Worm (Caenorhabditis elegans): Measurements from ENCODE around the gene kin-9.

The kin-9 gene

DNA sequence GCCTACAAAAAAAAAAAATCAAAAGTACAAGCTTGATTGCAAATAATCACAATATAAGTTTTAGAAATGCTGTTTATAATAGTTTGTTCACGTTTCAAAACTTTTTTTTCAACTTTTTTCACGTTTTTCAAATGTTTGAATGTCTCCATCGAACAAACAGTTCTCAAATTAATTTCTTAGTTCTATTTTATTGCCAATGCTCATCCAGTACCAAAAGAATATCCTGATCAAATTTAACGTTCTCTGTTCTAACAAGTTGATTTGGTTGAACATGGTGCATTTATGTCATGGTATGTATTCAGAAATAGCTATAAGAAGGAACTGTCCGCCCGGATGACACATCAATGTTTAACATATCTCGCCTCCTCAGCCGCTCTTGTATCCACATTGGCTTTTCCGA is at the start of gene kin-9:
kin-9 (plus strand) TSS at position 301 of the 400 bp plus-strand sequence.
- TF ChIP-seq ztf-4 (tag; optimal IDR thresholded peaks at IDR 0.05): no peak
- no peak for TF ChIP-seq sma-3 (GFP tag; optimal IDR thresholded peaks at IDR 0.05)
- no peak for TF ChIP-seq egl-27 (tag; optimal IDR thresholded peaks at IDR 0.05)
- TF ChIP-seq R02D3.7 (tag; optimal IDR thresholded peaks at IDR 0.05): no peak
- no peak for TF ChIP-seq mab-5 (tag; optimal IDR thresholded peaks at IDR 0.05)
- no peak for TF ChIP-seq lin-13 (GFP tag; optimal IDR thresholded peaks at IDR 0.05)
- no peak for TF ChIP-seq sem-4 (tag; optimal IDR thresholded peaks at IDR 0.05)
- no peak for TF ChIP-seq ZK546.5 (tag; optimal IDR thresholded peaks at IDR 0.05)
- TF ChIP-seq sma-9 (GFP tag; optimal IDR thresholded peaks at IDR 0.05): no peak
- TF ChIP-seq sma-9 (tag; optimal IDR thresholded peaks at IDR 0.05): no peak
- no peak for TF ChIP-seq Y55F3AM.14 (GFP tag; optimal IDR thresholded peaks at IDR 0.05)

DNA sequence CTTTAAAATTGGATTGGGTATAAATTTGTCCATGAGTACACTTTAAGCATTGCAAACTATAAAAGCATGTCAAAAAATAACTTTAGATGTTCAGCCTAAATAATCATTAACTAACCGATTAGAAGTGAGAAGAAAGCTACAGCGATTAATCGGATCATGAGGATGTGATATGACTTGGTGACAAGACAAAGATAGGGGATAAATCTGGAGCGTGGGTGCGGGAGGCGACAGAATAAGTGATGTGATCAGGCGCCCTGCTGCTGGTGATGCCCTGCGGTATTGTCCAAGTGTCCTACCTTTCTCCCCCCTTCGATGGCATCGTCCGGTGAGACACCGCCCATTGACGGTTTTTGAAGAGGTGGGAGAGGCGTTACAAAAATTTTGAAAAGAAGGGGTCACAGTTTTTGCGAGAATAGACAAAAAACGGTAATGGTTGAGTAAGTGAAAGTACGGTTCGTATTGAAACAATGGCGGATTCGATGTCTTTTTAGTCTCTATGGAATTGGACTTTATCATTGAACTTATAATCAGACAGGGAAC is 47.7 kb upstream of the kin-9 start, which contains the start of gene F41D9.2:
F41D9.2 (minus strand) TSS at position 304 of the 540 bp plus-strand sequence.
- TF ChIP-seq nhr-12 (tag; optimal IDR thresholded peaks at IDR 0.05): no peak
- TF ChIP-seq blmp-1 (tag; optimal IDR thresholded peaks at IDR 0.05; ENCODE audit: insufficient read depth): peak; percentile 61

DNA sequence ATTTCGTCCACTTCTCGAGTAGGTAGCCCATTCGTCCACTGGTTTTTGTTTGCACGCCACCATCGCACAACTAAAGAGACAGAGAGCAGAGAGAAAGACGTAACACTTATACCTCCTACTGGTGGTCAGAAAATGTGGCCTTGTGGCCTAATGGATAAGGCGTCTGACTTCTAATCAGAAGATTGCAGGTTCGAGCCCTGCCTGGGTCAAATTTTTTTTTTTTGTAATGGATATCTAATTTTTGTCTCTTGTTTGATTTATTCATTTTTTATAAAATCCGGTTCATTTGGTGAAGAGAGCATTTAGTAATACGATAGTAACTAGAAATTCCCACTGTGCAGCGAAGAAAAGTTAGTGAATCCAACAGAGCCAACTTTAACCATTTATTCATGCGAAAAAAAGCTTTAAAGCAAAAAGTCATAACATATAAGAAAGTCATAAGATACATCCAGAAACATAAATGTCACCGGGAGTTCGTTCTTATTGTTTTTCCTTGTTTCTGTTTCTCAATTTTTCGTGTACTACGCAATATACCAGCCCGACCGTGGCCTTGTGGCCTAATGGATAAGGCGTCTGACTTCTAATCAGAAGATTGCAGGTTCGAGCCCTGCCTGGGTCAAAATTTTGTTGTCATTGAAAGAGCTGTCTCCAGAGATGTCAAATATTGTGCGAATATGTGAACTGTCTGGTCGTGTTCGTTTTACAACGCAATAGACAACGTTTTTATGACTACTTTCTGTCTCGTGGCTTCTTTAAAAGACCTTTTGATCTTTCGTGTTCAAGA is 46.2 kb upstream of the kin-9 start:
- TF ChIP-seq C34F6.9 (tag; optimal IDR thresholded peaks at IDR 0.05): peak; percentile 12
- TF ChIP-seq unc-62 (GFP tag; optimal IDR thresholded peaks at IDR 0.05): no peak
- TF ChIP-seq sma-9 (GFP tag; optimal IDR thresholded peaks at IDR 0.05): peak; percentile 53
- no peak for TF ChIP-seq sma-9 (tag; optimal IDR thresholded peaks at IDR 0.05)
- no peak for TF ChIP-seq ztf-4 (tag; optimal IDR thresholded peaks at IDR 0.05)
- peak; percentile 55 for TF ChIP-seq crh-2 (tag; optimal IDR thresholded peaks at IDR 0.05)
- TF ChIP-seq lsy-2 (tag; optimal IDR thresholded peaks at IDR 0.05): peak; percentile 15 to 52
- TF ChIP-seq Y55F3AM.14 (GFP tag; optimal IDR thresholded peaks at IDR 0.05): peak; percentile 4
- TF ChIP-seq skn-1 (tag; optimal IDR thresholded peaks at IDR 0.05): no peak
- no peak for TF ChIP-seq lin-39 (tag; optimal IDR thresholded peaks at IDR 0.05)
- TF ChIP-seq sma-3 (GFP tag; optimal IDR thresholded peaks at IDR 0.05): no peak
- TF ChIP-seq nhr-129 (tag; optimal IDR thresholded peaks at IDR 0.05): peak; percentile 69
- peak; percentile 48 for TF ChIP-seq nhr-21 (tag; optimal IDR thresholded peaks at IDR 0.05)
- TF ChIP-seq fos-1 (tag; optimal IDR thresholded peaks at IDR 0.05): peak; percentile 44
- TF ChIP-seq lin-13 (GFP tag; optimal IDR thresholded peaks at IDR 0.05): peak; percentile 36
- no peak for TF ChIP-seq elt-1 (tag; optimal IDR thresholded peaks at IDR 0.05)
- no peak for TF ChIP-seq unc-39 (tag; optimal IDR thresholded peaks at IDR 0.05)
- TF ChIP-seq F13H6.1 (tag; optimal IDR thresholded peaks at IDR 0.05): peak; percentile 10
- TF ChIP-seq egl-27 (tag; optimal IDR thresholded peaks at IDR 0.05): peak; percentile 42
- peak; percentile 20 for TF ChIP-seq unc-55 (GFP tag; optimal IDR thresholded peaks at IDR 0.05)
- no peak for TF ChIP-seq ztf-11 (tag; optimal IDR thresholded peaks at IDR 0.05)

DNA sequence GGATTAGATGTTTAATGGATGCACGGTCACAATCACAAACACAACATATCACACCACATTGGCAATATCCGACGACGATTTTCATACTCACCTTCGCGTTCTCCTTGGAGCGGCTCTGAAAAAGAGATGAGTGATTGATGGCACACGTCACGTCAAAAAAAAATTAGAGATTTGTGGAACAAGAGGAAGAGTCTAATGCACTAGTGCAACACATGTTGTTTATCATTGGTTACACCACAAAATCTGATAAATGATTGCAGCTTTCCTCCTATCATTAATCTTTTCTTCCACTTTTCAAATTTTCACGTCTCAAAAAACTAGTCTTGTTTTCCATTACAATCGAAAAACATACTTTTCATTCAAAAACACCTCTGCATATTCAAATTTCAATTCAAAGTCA is 42.0 kb upstream of the kin-9 start:
- no peak for TF ChIP-seq nhr-77 (tag; optimal IDR thresholded peaks at IDR 0.05)
- no peak for TF ChIP-seq gmeb-1 (tag; optimal IDR thresholded peaks at IDR 0.05)
- TF ChIP-seq unc-39 (tag; optimal IDR thresholded peaks at IDR 0.05): no peak
- no peak for TF ChIP-seq C34F6.9 (tag; optimal IDR thresholded peaks at IDR 0.05)
- no peak for TF ChIP-seq Y55F3AM.14 (GFP tag; optimal IDR thresholded peaks at IDR 0.05)
- no peak for TF ChIP-seq fos-1 (tag; optimal IDR thresholded peaks at IDR 0.05)
- TF ChIP-seq zag-1 (tag; optimal IDR thresholded peaks at IDR 0.05): no peak
- no peak for TF ChIP-seq elt-3 (tag; optimal IDR thresholded peaks at IDR 0.05)
- no peak for TF ChIP-seq sem-4 (tag; optimal IDR thresholded peaks at IDR 0.05)
- TF ChIP-seq nhr-237 (tag; optimal IDR thresholded peaks at IDR 0.05): no peak
- TF ChIP-seq lsy-2 (tag; optimal IDR thresholded peaks at IDR 0.05): no peak
- TF ChIP-seq aly-2 (tag; optimal IDR thresholded peaks at IDR 0.05): no peak
- TF ChIP-seq ceh-82 (tag; optimal IDR thresholded peaks at IDR 0.05): no peak
- no peak for TF ChIP-seq ama-1 (optimal IDR thresholded peaks at IDR 0.05)
- no peak for TF ChIP-seq nhr-25 (tag; optimal IDR thresholded peaks at IDR 0.05)

All from whole organism, L2 larva.